Fruit fly (Drosophila melanogaster): ENCODE results near the gene tnc.

Gene tnc

dm6 chr3R:24983537-24984501 lies at the start of gene tnc:
Gene tnc (plus strand): TSS chr3R:24984384.
- TF ChIP-seq Ets96B (tag; optimal IDR thresholded peaks at IDR 0.05) (peak; percentile 80), Sox102F (GFP tag; optimal IDR thresholded peaks at IDR 0.05) (peak; percentile 73), CG15336 (GFP tag; IDR thresholded peaks at IDR 0.05) (peak; percentile 81; the same call in 1 of the 2 replicates), topi (GFP tag; optimal IDR thresholded peaks at IDR 0.05) (peak; percentile 78), fkh (GFP tag; optimal IDR thresholded peaks at IDR 0.05) (no peak), CG11902 (GFP tag; optimal IDR thresholded peaks at IDR 0.05) (peak; percentile 70), CG9139 (GFP tag; optimal IDR thresholded peaks at IDR 0.05) (peak; percentile 58), net (GFP tag; optimal IDR thresholded peaks at IDR 0.05) (peak; percentile 79), CG3032 (tag; optimal IDR thresholded peaks at IDR 0.05) (peak; percentile 81), esn (GFP tag; optimal IDR thresholded peaks at IDR 0.05) (peak; percentile 89), CG11762 (GFP tag; optimal IDR thresholded peaks at IDR 0.05; ENCODE audit: insufficient read depth) (peak; percentile 68), CG16779 (tag; optimal IDR thresholded peaks at IDR 0.05) (peak; percentile 45), Ets21C (GFP tag; optimal IDR thresholded peaks at IDR 0.05) (peak; percentile 48), Hr38 (GFP tag; optimal IDR thresholded peaks at IDR 0.05) (no peak), Hr4 (GFP tag; optimal IDR thresholded peaks at IDR 0.05) (peak; percentile 67), CG6163 (GFP tag; IDR thresholded peaks at IDR 0.05) (peak; percentile 73), vri (GFP tag; optimal IDR thresholded peaks at IDR 0.05) (peak; percentile 58), svp (GFP tag) (peak; percentile 88), cyc (GFP tag; optimal IDR thresholded peaks at IDR 0.05) (peak; percentile 80), CG6808 (GFP tag; optimal IDR thresholded peaks at IDR 0.05) (peak; percentile 78), Gug (GFP tag; IDR thresholded peaks at IDR 0.05) (peak; percentile 63), CG4318 (GFP tag; optimal IDR thresholded peaks at IDR 0.05) (peak; percentile 73), Hr39 (GFP tag; optimal IDR thresholded peaks at IDR 0.05) (peak; percentile 60), CG3919 (GFP tag; optimal IDR thresholded peaks at IDR 0.05) (peak; percentile 82), achi (GFP tag; optimal IDR thresholded peaks at IDR 0.05) (peak; percentile 84), eg (GFP tag; IDR thresholded peaks at IDR 0.05) (peak; percentile 62), pdm3 (GFP tag; optimal IDR thresholded peaks at IDR 0.05) (peak; percentile 63), CG6854 (GFP tag; optimal IDR thresholded peaks at IDR 0.05) (peak; percentile 50), Sox14 (GFP tag; optimal IDR thresholded peaks at IDR 0.05) (peak; percentile 71), CG1621 (tag; optimal IDR thresholded peaks at IDR 0.05) (peak; percentile 62), CG8119 (GFP tag; IDR thresholded peaks at IDR 0.05) (peak; percentile 87), dsx (GFP tag; optimal IDR thresholded peaks at IDR 0.05; ENCODE audit: poor library complexity, severe bottlenecking) (peak; percentile 84), CG10669 (GFP tag; optimal IDR thresholded peaks at IDR 0.05) (peak; percentile 74), Eip93F (GFP tag; optimal IDR thresholded peaks at IDR 0.05) (peak; percentile 55), lz (GFP tag; optimal IDR thresholded peaks at IDR 0.05) (peak; percentile 74), salr (GFP tag; optimal IDR thresholded peaks at IDR 0.05) (peak in 1 of 2 experiments; percentile 63), Sox15 (GFP tag; optimal IDR thresholded peaks at IDR 0.05) (peak; percentile 71), CG7368 (GFP tag; optimal IDR thresholded peaks at IDR 0.05) (peak; percentile 48), Eip78C (GFP tag) (peak; percentile 91), OdsH (GFP tag; optimal IDR thresholded peaks at IDR 0.05) (peak; percentile 86), CG6276 (GFP tag; optimal IDR thresholded peaks at IDR 0.05) (peak; percentile 69), CG6792 (GFP tag; optimal IDR thresholded peaks at IDR 0.05) (peak; percentile 83), spab (GFP tag; optimal IDR thresholded peaks at IDR 0.05) (peak; percentile 76), CG8319 (GFP tag; optimal IDR thresholded peaks at IDR 0.05) (peak; percentile 67), ss (GFP tag; optimal IDR thresholded peaks at IDR 0.05) (peak; percentile 69), Met (GFP tag; optimal IDR thresholded peaks at IDR 0.05) (peak; percentile 64), fd59A (GFP tag; optimal IDR thresholded peaks at IDR 0.05) (peak; percentile 63), CG10631 (GFP tag; optimal IDR thresholded peaks at IDR 0.05) (peak; percentile 88), CG34406 (GFP tag; optimal IDR thresholded peaks at IDR 0.05) (peak; percentile 84)

All from whole organism, prepupa.